Worm (Caenorhabditis elegans) whole organism, L4/young adult: ENCODE results near the gene B0035.15.

ENCODE experiments used
- W03F9.2 ChIP-seq: fragments of 150-350 bp; optimal IDR thresholded peaks from 2 replicates; lab custom pipeline; 2014; ENCODE audit warnings: missing biosample characterization, missing genetic modification characterization
- dao-5 ChIP-seq: sonication (generic microtip); optimal IDR thresholded peaks from 2 replicates; lab custom pipeline; 2016; ENCODE audit warnings: missing genotype, missing genetic modification characterization, moderate library complexity, missing compliant biosample characterization

ce11 chrIV:11257476-11257875, 40.6 kb downstream of the B0035.15 start:
- TF ChIP-seq dao-5 (tag; lab: Kevin White, UChicago) = no peak
- TF ChIP-seq W03F9.2 (tag; lab: Kevin White, UChicago) = no peak
